Worm (Caenorhabditis elegans) whole organism, L4 larva: ENCODE results near the gene M163.10.

Experiments
- R02D3.7 ChIP-seq: fragments of 150-350 bp; sonication (generic microtip); optimal IDR thresholded peaks from 3 replicates; lab custom pipeline; 2014; ENCODE audit warnings: missing biosample characterization, missing genetic modification characterization
- ceh-82 ChIP-seq: sonication (generic microtip); optimal IDR thresholded peaks from 2 replicates; lab custom pipeline; 2017; ENCODE audit warnings: missing biosample characterization, missing genetic modification characterization
- daf-12 ChIP-seq: fragments of 150-350 bp; optimal IDR thresholded peaks from 2 replicates; lab custom pipeline; 2014; ENCODE audit warnings: missing biosample characterization, missing genetic modification reagents, missing genetic modification characterization
- dpl-1 ChIP-seq: fragments of 150-350 bp; optimal IDR thresholded peaks from 2 replicates; lab custom pipeline; 2014; ENCODE audit warnings: missing biosample characterization, missing genetic modification reagents, missing genetic modification characterization
- hif-1 ChIP-seq, 2 experiments: sonication (generic microtip); optimal IDR thresholded peaks; 2 replicates each; lab custom pipeline; 2016 to 2017; ENCODE audit warnings: missing compliant biosample characterization in 2 of 2, missing genetic modification characterization in 2 of 2, missing genetic modification reagents in 2 of 2, missing genotype in 2 of 2, mild to moderate bottlenecking in 1 of 2
- lsy-2 ChIP-seq, 2 experiments: fragments of 150-350 bp in 1 of 2; sonication (generic microtip) in 1 of 2; optimal IDR thresholded peaks; 2 replicates each; lab custom pipeline; 2014 to 2017; ENCODE audit warnings: missing biosample characterization in 2 of 2, missing genetic modification characterization in 2 of 2
- nhr-237 ChIP-seq: sonication (generic microtip); optimal IDR thresholded peaks from 2 replicates; lab custom pipeline; 2017; ENCODE audit warnings: missing biosample characterization, missing genetic modification characterization
- unc-130 ChIP-seq: sonication (generic microtip); optimal IDR thresholded peaks from 2 replicates; lab custom pipeline; 2016; ENCODE audit warnings: missing genetic modification reagents, missing genetic modification characterization, missing compliant biosample characterization
- zip-2 ChIP-seq: fragments of 150-350 bp; optimal IDR thresholded peaks from 2 replicates; lab custom pipeline; 2014; ENCODE audit warnings: missing biosample characterization, missing genetic modification characterization

- TF ChIP-seq unc-130 (GFP tag; lab: Kevin White, UChicago) (no peak), R02D3.7 (tag; lab: Kevin White, UChicago) (no peak), hif-1 (tag; optimal IDR thresholded peaks at IDR 0.05; lab: Kevin White, UChicago) (peak in 1 of 2 experiments; percentile 82), ceh-82 (tag; lab: Kevin White, UChicago) (no peak), nhr-237 (tag; lab: Kevin White, UChicago) (no peak), daf-12 (no peak), zip-2 (tag; lab: Kevin White, UChicago) (no peak), dpl-1 (GFP tag; lab: Kevin White, UChicago) (no peak), lsy-2 (tag; optimal IDR thresholded peaks at IDR 0.05; lab: Kevin White, UChicago) (no peak)
These were observed 24.3 kb downstream of the M163.10 start for ce11 chrX:14495075-14495474.
